Fruit fly (Drosophila melanogaster) whole organism, embryonic: ENCODE data around the gene CG34332.

Experiments used
- Atf6 ChIP-seq: fragments of 200-800 bp; sonication (Bioruptor generic); IDR thresholded peaks from 2 replicates; pipeline ENCODE4 v1.3.6; 2022; ENCODE audit warnings: missing biosample characterization, missing genetic modification characterization
- Awh ChIP-seq: fragments of 200-800 bp; sonication (Bioruptor generic); IDR thresholded peaks from 2 replicates; pipeline ENCODE4, ENCODE4 v1.3.6; 2022; ENCODE audit warnings: missing biosample characterization, missing genetic modification characterization
- Bgb ChIP-seq: fragments of 200-800 bp; sonication (Bioruptor generic); IDR thresholded peaks from 2 replicates; pipeline ENCODE4 v1.3.6; 2022; ENCODE audit warnings: missing biosample characterization, missing genetic modification characterization; ENCODE audit not compliant: partially characterized antibody
- BtbVII ChIP-seq: fragments of 200-800 bp; sonication (Bioruptor generic); optimal IDR thresholded peaks from 3 replicates; lab custom pipeline; 2017; ENCODE audit warnings: missing biosample characterization, mild to moderate bottlenecking, missing genetic modification characterization
- CG1024 ChIP-seq: fragments of 200-800 bp; sonication (Bioruptor generic); IDR thresholded peaks from 2 replicates; pipeline ENCODE4 v1.3.6; 2022; ENCODE audit warnings: missing biosample characterization, missing genetic modification characterization
- CG10565 ChIP-seq: fragments of 200-800 bp; sonication (Bioruptor generic); optimal IDR thresholded peaks from 3 replicates; lab custom pipeline; 2016; ENCODE audit warnings: missing biosample characterization, mild to moderate bottlenecking, missing genetic modification characterization
- CG12155 ChIP-seq: fragments of 200-800 bp; sonication (Bioruptor generic); optimal IDR thresholded peaks from 3 replicates; lab custom pipeline; 2016; ENCODE audit warnings: missing biosample characterization, missing genetic modification characterization
- CG12659 ChIP-seq: fragments of 200-800 bp; sonication (Bioruptor generic); optimal IDR thresholded peaks from 3 replicates; lab custom pipeline; 2017; ENCODE audit warnings: mild to moderate bottlenecking, missing biosample characterization, missing genetic modification reagents, missing genetic modification characterization
- CG14014 ChIP-seq: fragments of 200-800 bp; sonication (Bioruptor generic); IDR thresholded peaks from 2 replicates; pipeline ENCODE4 v1.3.6; 2022; ENCODE audit warnings: missing biosample characterization, missing genetic modification characterization
- CG17328 ChIP-seq: fragments of 200-800 bp; sonication (Bioruptor generic); IDR thresholded peaks from 2 replicates; pipeline ENCODE4 v1.3.6; 2022; ENCODE audit warnings: missing biosample characterization, missing genetic modification characterization
- CG17802 ChIP-seq: fragments of 200-800 bp; sonication (Bioruptor generic); optimal IDR thresholded peaks from 2 replicates; lab custom pipeline; 2018; ENCODE audit warnings: missing biosample characterization, mild to moderate bottlenecking, missing genetic modification characterization, moderate library complexity
- CG18262 ChIP-seq: fragments of 200-800 bp; optimal IDR thresholded peaks from 3 replicates; lab custom pipeline; 2019; ENCODE audit warnings: missing biosample characterization, mild to moderate bottlenecking, missing genetic modification characterization, moderate library complexity
- CG4730 ChIP-seq: fragments of 200-800 bp; sonication (Bioruptor generic); IDR thresholded peaks from 2 replicates; pipeline ENCODE4 v1.3.6; 2022; ENCODE audit warnings: missing biosample characterization, missing genetic modification characterization
- CG5180 ChIP-seq: fragments of 200-800 bp; sonication (Bioruptor generic); optimal IDR thresholded peaks from 3 replicates; lab custom pipeline; 2017; ENCODE audit warnings: missing biosample characterization, missing genetic modification characterization, mild to moderate bottlenecking, moderate library complexity, missing genetic modification reagents
- CG7271 ChIP-seq: fragments of 200-800 bp; sonication (Bioruptor generic); optimal IDR thresholded peaks from 2 replicates; lab custom pipeline; 2018; ENCODE audit warnings: missing biosample characterization, mild to moderate bottlenecking, missing genetic modification characterization, moderate library complexity
- CG8281 ChIP-seq: fragments of 200-800 bp; sonication (Bioruptor generic); optimal IDR thresholded peaks from 2 replicates; lab custom pipeline; 2018; ENCODE audit warnings: missing biosample characterization, mild to moderate bottlenecking, missing genetic modification characterization, moderate library complexity
- CG8290 ChIP-seq, 3 experiments: fragments of 200-800 bp; sonication (Bioruptor generic); optimal IDR thresholded peaks; 2 replicates each; lab custom pipeline; 2016 to 2019; ENCODE audit warnings: missing biosample characterization in 3 of 3, missing genetic modification characterization in 3 of 3, mild to moderate bottlenecking in 2 of 3, moderate library complexity in 1 of 3
- Camta ChIP-seq: fragments of 200-800 bp; sonication (Bioruptor generic); optimal IDR thresholded peaks from 2 replicates; lab custom pipeline; 2016; ENCODE audit warnings: missing biosample characterization, missing genetic modification characterization
- Dip2 ChIP-seq: fragments of 200-800 bp; sonication (Bioruptor generic); IDR thresholded peaks from 2 replicates; pipeline ENCODE4 v1.3.6; 2022; ENCODE audit warnings: missing biosample characterization, missing genetic modification characterization
- Ets97D ChIP-seq: fragments of 200-800 bp; sonication (Bioruptor generic); optimal IDR thresholded peaks from 3 replicates; lab custom pipeline; 2016; ENCODE audit warnings: missing biosample characterization, missing genetic modification characterization
- HLH4C ChIP-seq: fragments of 200-800 bp; sonication (Bioruptor generic); IDR thresholded peaks from 3 replicates; pipeline ENCODE4 v1.3.6; 2022; ENCODE audit warnings: missing biosample characterization, missing genetic modification characterization; ENCODE audit not compliant: partially characterized antibody
- Med ChIP-seq: fragments of 200-800 bp; sonication (Bioruptor generic); peaks from one replicate; lab custom pipeline; 2016; ENCODE audit warnings: missing biosample characterization, missing genetic modification characterization, mild to moderate bottlenecking, inconsistent platforms, moderate library complexity
- NC2β ChIP-seq: fragments of 200-800 bp; sonication (Bioruptor generic); optimal IDR thresholded peaks from 2 replicates; lab custom pipeline; 2016; ENCODE audit warnings: missing biosample characterization, missing genetic modification characterization
- Oaz ChIP-seq: fragments of 200-800 bp; sonication (Bioruptor generic); IDR thresholded peaks from 2 replicates; pipeline ENCODE4 v1.3.6; 2022; ENCODE audit warnings: missing biosample characterization, missing genetic modification characterization
- PHDP ChIP-seq: fragments of 200-800 bp; sonication (Bioruptor generic); optimal IDR thresholded peaks from 3 replicates; lab custom pipeline; 2018; ENCODE audit warnings: missing biosample characterization, mild to moderate bottlenecking, missing genetic modification characterization, moderate library complexity
- Ravus ChIP-seq: fragments of 200-800 bp; sonication (Bioruptor generic); IDR thresholded peaks from 2 replicates; pipeline ENCODE4 v1.3.6; 2022; ENCODE audit warnings: missing biosample characterization, missing genetic modification characterization
- Rx ChIP-seq: fragments of 200-800 bp; sonication (Bioruptor generic); IDR thresholded peaks from 2 replicates; pipeline ENCODE4 v1.3.6; 2022; ENCODE audit warnings: missing biosample characterization, missing genetic modification characterization
- Scr ChIP-seq: fragments of 200-800 bp; sonication (Bioruptor generic); IDR thresholded peaks from 2 replicates; pipeline ENCODE4 v1.3.6; 2022; ENCODE audit warnings: missing biosample characterization, missing genetic modification characterization; ENCODE audit not compliant: partially characterized antibody
- Sox100B ChIP-seq: fragments of 200-800 bp; sonication (Bioruptor generic); optimal IDR thresholded peaks from 3 replicates; lab custom pipeline; 2018; ENCODE audit warnings: missing biosample characterization, mild to moderate bottlenecking, missing genetic modification characterization
- Spps ChIP-seq: fragments of 200-800 bp; sonication (Bioruptor generic); optimal IDR thresholded peaks from 2 replicates; lab custom pipeline; 2018; ENCODE audit warnings: missing biosample characterization, mild to moderate bottlenecking, missing genetic modification characterization
- Tbp ChIP-seq: fragments of >200 bp; optimal IDR thresholded peaks from 2 replicates; lab custom pipeline; 2018; ENCODE audit warnings: missing biosample characterization, missing genetic modification characterization
- Trl ChIP-seq, 3 experiments: fragments of >200 bp in 2 of 3; fragments of 200-800 bp in 1 of 3; sonication (Bioruptor generic) in 1 of 3; optimal IDR thresholded peaks; 2 replicates in 1 of 3; 3 replicates in 2 of 3; lab custom pipeline; 2016 to 2017; ENCODE audit warnings: missing biosample characterization in 1 of 3, missing genetic modification characterization in 1 of 3
- abd-A ChIP-seq: fragments of 200-800 bp; sonication (Bioruptor generic); optimal IDR thresholded peaks from 3 replicates; lab custom pipeline; 2019; ENCODE audit warnings: missing biosample characterization, mild to moderate bottlenecking, missing genetic modification characterization, moderate library complexity
- ara ChIP-seq: fragments of 200-800 bp; sonication (Bioruptor generic); IDR thresholded peaks from 2 replicates; pipeline ENCODE4 v1.3.6; 2022; ENCODE audit warnings: missing biosample characterization, missing genetic modification characterization
- bbx ChIP-seq: fragments of 200-800 bp; sonication (Bioruptor generic); IDR thresholded peaks from 2 replicates; pipeline ENCODE4 v1.3.6; 2022; ENCODE audit warnings: missing biosample characterization, missing genetic modification characterization; ENCODE audit not compliant: partially characterized antibody
- bowl ChIP-seq: fragments of 200-800 bp; sonication (Bioruptor generic); IDR thresholded peaks from 2 replicates; pipeline ENCODE4 v1.3.6; 2022; ENCODE audit warnings: missing biosample characterization, missing genetic modification characterization
- chm ChIP-seq: fragments of 200-800 bp; sonication (Bioruptor generic); IDR thresholded peaks from 2 replicates; pipeline ENCODE4 v1.3.6; 2022; ENCODE audit warnings: missing biosample characterization, missing genetic modification characterization
- chn ChIP-seq: fragments of 200-800 bp; sonication (Bioruptor generic); optimal IDR thresholded peaks from 2 replicates; lab custom pipeline; 2016; ENCODE audit warnings: missing biosample characterization, missing genetic modification characterization
- danr ChIP-seq: fragments of 200-800 bp; sonication (Bioruptor generic); IDR thresholded peaks from 2 replicates; pipeline ENCODE4 v1.3.6; 2022; ENCODE audit warnings: missing biosample characterization, missing genetic modification characterization
- dm ChIP-seq: fragments of 200-800 bp; sonication (Bioruptor generic); optimal IDR thresholded peaks from 3 replicates; lab custom pipeline; 2016; ENCODE audit warnings: missing biosample characterization, missing genetic modification characterization
- eve ChIP-seq, 2 experiments: fragments of >200 bp; optimal IDR thresholded peaks; 2 replicates each; lab custom pipeline; 2017; ENCODE audit warnings: missing biosample characterization in 2 of 2, missing genetic modification characterization in 2 of 2
- grau ChIP-seq: fragments of 200-800 bp; optimal IDR thresholded peaks from 3 replicates; lab custom pipeline; 2019; ENCODE audit warnings: missing biosample characterization, mild to moderate bottlenecking, missing genetic modification characterization, moderate library complexity
- kay ChIP-seq: fragments of 200-800 bp; sonication (Bioruptor generic); optimal IDR thresholded peaks from 2 replicates; lab custom pipeline; 2016; ENCODE audit warnings: missing biosample characterization, missing genetic modification characterization
- klu ChIP-seq: fragments of 200-800 bp; sonication (Bioruptor generic); IDR thresholded peaks from 2 replicates; pipeline ENCODE4 v1.3.6; 2022; ENCODE audit warnings: missing biosample characterization, missing genetic modification characterization
- mld ChIP-seq: fragments of 200-800 bp; sonication (Bioruptor generic); IDR thresholded peaks from 3 replicates; pipeline ENCODE4 v1.3.6; 2022; ENCODE audit warnings: missing biosample characterization, missing genetic modification characterization; ENCODE audit not compliant: partially characterized antibody
- onecut ChIP-seq: fragments of 200-800 bp; sonication (Bioruptor generic); IDR thresholded peaks from 2 replicates; pipeline ENCODE4 v1.3.6; 2022; ENCODE audit warnings: missing biosample characterization, missing genetic modification characterization
- phol ChIP-seq: fragments of 200-800 bp; sonication (Bioruptor generic); optimal IDR thresholded peaks from 3 replicates; lab custom pipeline; 2018; ENCODE audit warnings: missing biosample characterization, mild to moderate bottlenecking, missing genetic modification characterization, moderate library complexity
- pum ChIP-seq: fragments of 200-800 bp; sonication (Bioruptor generic); optimal IDR thresholded peaks from 2 replicates; lab custom pipeline; 2016; ENCODE audit warnings: missing biosample characterization, missing genetic modification characterization
- slou ChIP-seq: fragments of 200-800 bp; sonication (Bioruptor generic); optimal IDR thresholded peaks from 3 replicates; lab custom pipeline; 2016; ENCODE audit warnings: missing biosample characterization, missing genetic modification characterization
- sob ChIP-seq: fragments of 200-800 bp; sonication (Bioruptor generic); IDR thresholded peaks from 2 replicates; pipeline ENCODE4 v1.3.6; 2022; ENCODE audit warnings: missing biosample characterization, missing genetic modification characterization
- tio ChIP-seq: fragments of 200-800 bp; sonication (Bioruptor generic); optimal IDR thresholded peaks from 2 replicates; lab custom pipeline; 2017; ENCODE audit warnings: missing biosample characterization, missing genetic modification characterization, inconsistent platforms
- toy ChIP-seq: fragments of 200-800 bp; sonication (Bioruptor generic); IDR thresholded peaks from 2 replicates; pipeline ENCODE4 v1.3.6; 2022; ENCODE audit warnings: missing biosample characterization, missing genetic modification characterization

CG34332 gene

dm6 chrX:20169898-20170297 is 29.1 kb downstream of the CG34332 start, which contains the start of the genes CG9581 and CG9578 (continued):
- TF ChIP-seq Rx (GFP tag; lab: Robert Waterston, UW), result no peak
- no peak for TF ChIP-seq CG14014 (GFP tag; lab: Robert Waterston, UW)
- no peak for TF ChIP-seq eve (GFP tag; optimal IDR thresholded peaks at IDR 0.05; lab: Kevin White, UChicago)
- TF ChIP-seq klu, result no peak
- no peak for TF ChIP-seq CG18262 (tag; lab: Kevin White, UChicago)
- no peak for TF ChIP-seq CG4730 (GFP tag; lab: Robert Waterston, UW)
- no peak for TF ChIP-seq dm
- no peak for TF ChIP-seq onecut
- TF ChIP-seq mld, result no peak; the same call in 2 of the 3 replicates
- peak; percentile 48 for TF ChIP-seq bbx
- peak; percentile 37 for TF ChIP-seq Med (GFP tag; lab: Kevin White, UChicago)
- peak; percentile 14 for TF ChIP-seq Ets97D
- TF ChIP-seq Bgb (GFP tag; lab: Robert Waterston, UW), result peak; percentile 35; the same call in 1 of the 2 replicates
- TF ChIP-seq toy (GFP tag; lab: Robert Waterston, UW), result no peak
- TF ChIP-seq CG1024 (GFP tag; lab: Robert Waterston, UW), result no peak
- no peak for TF ChIP-seq CG5180
- TF ChIP-seq HLH4C (GFP tag; lab: Robert Waterston, UW), result peak; percentile 79
- TF ChIP-seq tio, result no peak
- no peak for TF ChIP-seq NC2β (GFP tag; lab: Kevin White, UChicago)
- TF ChIP-seq sob (GFP tag; lab: Robert Waterston, UW), result no peak
- TF ChIP-seq CG12659 (GFP tag; lab: Kevin White, UChicago), result peak; percentile 16
- no peak for TF ChIP-seq Spps
- no peak for TF ChIP-seq chn
- TF ChIP-seq danr (GFP tag; lab: Robert Waterston, UW), result no peak
- TF ChIP-seq CG8290 (GFP tag; optimal IDR thresholded peaks at IDR 0.05; lab: Kevin White, UChicago), result no peak
- TF ChIP-seq CG8290 (tag; optimal IDR thresholded peaks at IDR 0.05; lab: Kevin White, UChicago), result no peak
- no peak for TF ChIP-seq Ravus (GFP tag; lab: Robert Waterston, UW)
- TF ChIP-seq Awh (GFP tag; lab: Robert Waterston, UW), result no peak
- no peak for TF ChIP-seq CG12155 (GFP tag; lab: Kevin White, UChicago)
- no peak for TF ChIP-seq kay (GFP tag; lab: Kevin White, UChicago)
- no peak for TF ChIP-seq chm
- TF ChIP-seq CG17802 (tag; lab: Kevin White, UChicago), result no peak
- TF ChIP-seq Tbp, result no peak
- no peak for TF ChIP-seq Camta (GFP tag; lab: Kevin White, UChicago)
- TF ChIP-seq PHDP (tag; lab: Kevin White, UChicago), result no peak
- TF ChIP-seq phol (tag; lab: Kevin White, UChicago), result peak; percentile 26
- no peak for TF ChIP-seq ara (GFP tag; lab: Robert Waterston, UW)
- TF ChIP-seq grau, result no peak
- no peak for TF ChIP-seq CG17328 (GFP tag; lab: Robert Waterston, UW)
- no peak for TF ChIP-seq abd-A
- TF ChIP-seq CG7271 (tag; lab: Kevin White, UChicago), result no peak
- no peak for TF ChIP-seq CG8281
- no peak for TF ChIP-seq Atf6
- no peak for TF ChIP-seq Oaz (GFP tag; lab: Robert Waterston, UW)
- no peak for TF ChIP-seq Sox100B (GFP tag; lab: Kevin White, UChicago)
- no peak for TF ChIP-seq bowl (GFP tag; lab: Robert Waterston, UW)
- TF ChIP-seq Scr (GFP tag; lab: Robert Waterston, UW), result peak; percentile 87
- no peak for TF ChIP-seq slou (GFP tag; lab: Kevin White, UChicago)
- no peak for TF ChIP-seq BtbVII (GFP tag; lab: Kevin White, UChicago)
- no peak for TF ChIP-seq Trl (optimal IDR thresholded peaks at IDR 0.05; lab: Kevin White, UChicago)
- no peak for TF ChIP-seq Trl (GFP tag; optimal IDR thresholded peaks at IDR 0.05; lab: Kevin White, UChicago)
- no peak for TF ChIP-seq Dip2 (GFP tag; lab: Robert Waterston, UW)
- no peak for TF ChIP-seq pum
- TF ChIP-seq CG10565, result no peak
